Fruit fly (Drosophila melanogaster) S2 (cell line): ENCODE measurements around the gene Crtc.

ENCODE experiments used
- CG8478 ChIP-seq: fragments of >200 bp; optimal IDR thresholded peaks from 2 replicates; lab custom pipeline; 2018
- CTCF ChIP-seq, 2 experiments: fragments of >200 bp; optimal IDR thresholded peaks; 2 replicates each; lab custom pipeline; 2018

Crtc gene

dm6 chr3L:17633142-17633541 is 35.9 kb downstream of the Crtc start, which contains the start of gene CG7497:
Gene CG7497 (plus strand): TSS chr3L:17633449.
- TF ChIP-seq CG8478 (lab: Kevin White, UChicago), result no peak
- no peak for TF ChIP-seq CTCF (optimal IDR thresholded peaks at IDR 0.05; lab: Kevin White, UChicago)

- no peak for TF ChIP-seq CG8478 (lab: Kevin White, UChicago)
- no peak for TF ChIP-seq CTCF (optimal IDR thresholded peaks at IDR 0.05; lab: Kevin White, UChicago)
These were observed 37.8 kb downstream of the Crtc start for dm6 chr3L:17631247-17631646.

- no peak for TF ChIP-seq CTCF (optimal IDR thresholded peaks at IDR 0.05; lab: Kevin White, UChicago)
- TF ChIP-seq CG8478 (lab: Kevin White, UChicago), result no peak
These were observed 43.4 kb downstream of the Crtc start for dm6 chr3L:17625574-17626128.

dm6 chr3L:17625014-17625413 is 44.0 kb downstream of the Crtc start:
- no peak for TF ChIP-seq CTCF (optimal IDR thresholded peaks at IDR 0.05; lab: Kevin White, UChicago)
- no peak for TF ChIP-seq CG8478 (lab: Kevin White, UChicago)

- TF ChIP-seq CTCF (optimal IDR thresholded peaks at IDR 0.05; lab: Kevin White, UChicago) (no peak), CG8478 (lab: Kevin White, UChicago) (no peak)
These were observed 44.7 kb downstream of the Crtc start for dm6 chr3L:17624208-17624826.

- TF ChIP-seq CG8478 (lab: Kevin White, UChicago), result no peak
- TF ChIP-seq CTCF (optimal IDR thresholded peaks at IDR 0.05; lab: Kevin White, UChicago), result no peak
These were observed 46.1 kb downstream of the Crtc start for dm6 chr3L:17622935-17623334.

dm6 chr3L:17622081-17622850 is 46.8 kb downstream of the Crtc start:
- TF ChIP-seq CG8478 (lab: Kevin White, UChicago) (no peak), CTCF (optimal IDR thresholded peaks at IDR 0.05; lab: Kevin White, UChicago) (no peak)

- TF ChIP-seq CG8478 (lab: Kevin White, UChicago) (no peak), CTCF (optimal IDR thresholded peaks at IDR 0.05; lab: Kevin White, UChicago) (no peak)
These were observed 47.5 kb downstream of the Crtc start, which contains the start of the genes Vps60 and anchor for dm6 chr3L:17621451-17621946. Gene Vps60 (minus strand): TSS chr3L:17621625. Gene anchor (plus strand): TSS chr3L:17621824.

- TF ChIP-seq CG8478 (lab: Kevin White, UChicago), result no peak
These were observed 49.8 kb downstream of the Crtc start, which contains the start of gene Eip74EF for dm6 chr3L:17619209-17619705. Gene Eip74EF (minus strand): TSS chr3L:17619325.

dm6 chr3L:17616876-17617279 is 52.2 kb downstream of the Crtc start:
- TF ChIP-seq CG8478 (lab: Kevin White, UChicago) (no peak), CTCF (optimal IDR thresholded peaks at IDR 0.05; lab: Kevin White, UChicago) (no peak)

dm6 chr3L:17615838-17616237 is 53.2 kb downstream of the Crtc start:
- no peak for TF ChIP-seq CG8478 (lab: Kevin White, UChicago)
- TF ChIP-seq CTCF (optimal IDR thresholded peaks at IDR 0.05; lab: Kevin White, UChicago), result no peak

dm6 chr3L:17615286-17615685 is 53.7 kb downstream of the Crtc start:
- no peak for TF ChIP-seq CTCF (optimal IDR thresholded peaks at IDR 0.05; lab: Kevin White, UChicago)
- TF ChIP-seq CG8478 (lab: Kevin White, UChicago), result no peak

dm6 chr3L:17613972-17614384 is 55.1 kb downstream of the Crtc start:
- TF ChIP-seq CTCF (optimal IDR thresholded peaks at IDR 0.05; lab: Kevin White, UChicago), result no peak
- no peak for TF ChIP-seq CG8478 (lab: Kevin White, UChicago)

dm6 chr3L:17613292-17613734 is 55.7 kb downstream of the Crtc start:
- TF ChIP-seq CG8478 (lab: Kevin White, UChicago), result no peak
- no peak for TF ChIP-seq CTCF (optimal IDR thresholded peaks at IDR 0.05; lab: Kevin White, UChicago)
